Worm (Caenorhabditis elegans) whole organism, L2 larva: Measurements from ENCODE around the gene lab-2.

Experiments used
- ama-1 ChIP-seq: fragments of 150-350 bp; optimal IDR thresholded peaks from 2 replicates; lab custom pipeline; 2018; ENCODE audit warnings: inconsistent platforms
- fos-1 ChIP-seq: fragments of 150-350 bp; optimal IDR thresholded peaks from 2 replicates; lab custom pipeline; 2014; ENCODE audit warnings: missing biosample characterization, missing genetic modification characterization
- mbf-1 ChIP-seq: sonication (generic microtip); optimal IDR thresholded peaks from 2 replicates; lab custom pipeline; 2017; ENCODE audit warnings: missing biosample characterization, missing genetic modification characterization
- nhr-237 ChIP-seq: fragments of 150-350 bp; optimal IDR thresholded peaks from 2 replicates; lab custom pipeline; 2014; ENCODE audit warnings: missing biosample characterization, missing genetic modification characterization
- nhr-6 ChIP-seq: fragments of 150-350 bp; optimal IDR thresholded peaks from 2 replicates; lab custom pipeline; 2014; ENCODE audit warnings: missing biosample characterization, missing genetic modification characterization
- nhr-77 ChIP-seq: fragments of 150-350 bp; optimal IDR thresholded peaks from 2 replicates; lab custom pipeline; 2014; ENCODE audit warnings: missing biosample characterization, missing genetic modification characterization

- TF ChIP-seq mbf-1 (tag; lab: Kevin White, UChicago) (no peak), nhr-6 (tag; lab: Kevin White, UChicago) (no peak), nhr-77 (tag; lab: Kevin White, UChicago) (no peak), ama-1 (lab: Kevin White, UChicago) (peak; percentile 85), fos-1 (tag; lab: Kevin White, UChicago) (no peak), nhr-237 (tag; lab: Kevin White, UChicago) (no peak)
Measured at ce11 chrIII:7374681-7375271, 45.4 kb upstream of the lab-2 start, which contains the start of gene mml-1.
